Worm (Caenorhabditis elegans) whole organism, midembryonic: ENCODE results near the gene erd-2.1.

Experiments used
- T22C8.4 ChIP-seq: fragments of 200-800 bp; sonication (Bioruptor generic); IDR thresholded peaks from 2 replicates; pipeline ENCODE4 v1.3.6; 2022; ENCODE audit warnings: missing genetic modification characterization, missing compliant biosample characterization
- cog-1 ChIP-seq: sonication (generic microtip); optimal IDR thresholded peaks from 2 replicates; lab custom pipeline; 2016; ENCODE audit warnings: missing genetic modification characterization, missing compliant biosample characterization
- flt-1 ChIP-seq: fragments of 200-800 bp; sonication (Bioruptor generic); IDR thresholded peaks from 2 replicates; pipeline ENCODE4 v1.3.6; 2022; ENCODE audit warnings: missing genetic modification characterization, missing compliant biosample characterization
- klf-2 ChIP-seq: fragments of 200-800 bp; sonication (Bioruptor generic); conservative IDR thresholded peaks from 2 replicates; pipeline ENCODE4 v1.3.6; 2022; ENCODE audit warnings: missing genetic modification reagents, missing genetic modification characterization, missing compliant biosample characterization
- med-1 ChIP-seq: sonication (generic microtip); optimal IDR thresholded peaks from 2 replicates; lab custom pipeline; 2017; ENCODE audit warnings: missing genetic modification characterization, mild to moderate bottlenecking, missing compliant biosample characterization, antibody characterized with exemption, missing genetic modification reagents; ENCODE audit not compliant: insufficient read depth
- ref-1 ChIP-seq: fragments of 200-800 bp; sonication (Bioruptor generic); conservative IDR thresholded peaks from 2 replicates; pipeline ENCODE4 v1.3.6; 2022; ENCODE audit warnings: missing genetic modification reagents, missing genetic modification characterization, missing compliant biosample characterization
- tab-1 ChIP-seq: fragments of 200-800 bp; sonication (Bioruptor generic); IDR thresholded peaks from 2 replicates; pipeline ENCODE4 v1.3.6; 2022; ENCODE audit warnings: missing genetic modification characterization, missing compliant biosample characterization
- ztf-23 ChIP-seq: fragments of 200-800 bp; sonication (Bioruptor generic); IDR thresholded peaks from 2 replicates; pipeline ENCODE4 v1.3.6; 2022; ENCODE audit warnings: missing genetic modification reagents, missing genetic modification characterization, missing compliant biosample characterization
- ztf-29 ChIP-seq: fragments of 200-800 bp; sonication (Bioruptor generic); IDR thresholded peaks from 2 replicates; pipeline ENCODE4 v1.3.6; 2022; ENCODE audit warnings: missing genetic modification reagents, missing genetic modification characterization, missing compliant biosample characterization

The erd-2.1 gene

DNA sequence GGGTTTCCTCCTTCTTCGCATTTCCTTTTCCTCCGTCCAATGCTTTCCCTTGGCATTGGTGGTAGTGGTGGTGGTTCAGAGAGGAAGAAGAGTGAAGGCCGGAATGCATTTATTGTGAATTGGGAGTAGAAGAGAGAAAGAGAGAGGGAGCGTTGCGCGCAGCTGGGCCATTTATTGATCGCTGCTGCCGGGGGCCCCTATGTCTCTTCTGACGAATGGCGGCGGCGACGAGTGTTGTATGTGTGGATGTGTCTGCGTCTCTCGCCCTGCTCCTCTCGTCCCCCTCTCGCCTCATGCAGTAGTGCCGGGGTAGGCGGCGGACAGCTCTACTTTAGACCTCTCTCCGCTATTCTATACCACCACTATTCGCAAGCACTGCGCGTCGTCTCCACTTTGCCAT is 12.0 kb downstream of the erd-2.1 start, which contains the start of gene unc-115:
Gene unc-115 (plus strand): TSS at position 301 of the 400 bp plus-strand sequence.
- peak; percentile 63; the same call in 1 of the 2 replicates for TF ChIP-seq ztf-23 (GFP tag; lab: Robert Waterston, UW)
- 0 out of 2 replicates have a peak, but pooled peaks have one; percentile 39 for TF ChIP-seq klf-2 (GFP tag; lab: Robert Waterston, UW)
- peak; percentile 75 for TF ChIP-seq cog-1 (tag; lab: Kevin White, UChicago)
- peak; percentile 88 for TF ChIP-seq flt-1
- TF ChIP-seq T22C8.4 (GFP tag; lab: Robert Waterston, UW) = peak; percentile 97
- no peak for TF ChIP-seq med-1
- TF ChIP-seq tab-1 (GFP tag; lab: Robert Waterston, UW) = no peak
- TF ChIP-seq ztf-29 (GFP tag; lab: Robert Waterston, UW) = 0 out of 2 replicates have a peak, but pooled peaks have one; percentile 4
- no peak for TF ChIP-seq ref-1 (GFP tag; lab: Robert Waterston, UW)

DNA sequence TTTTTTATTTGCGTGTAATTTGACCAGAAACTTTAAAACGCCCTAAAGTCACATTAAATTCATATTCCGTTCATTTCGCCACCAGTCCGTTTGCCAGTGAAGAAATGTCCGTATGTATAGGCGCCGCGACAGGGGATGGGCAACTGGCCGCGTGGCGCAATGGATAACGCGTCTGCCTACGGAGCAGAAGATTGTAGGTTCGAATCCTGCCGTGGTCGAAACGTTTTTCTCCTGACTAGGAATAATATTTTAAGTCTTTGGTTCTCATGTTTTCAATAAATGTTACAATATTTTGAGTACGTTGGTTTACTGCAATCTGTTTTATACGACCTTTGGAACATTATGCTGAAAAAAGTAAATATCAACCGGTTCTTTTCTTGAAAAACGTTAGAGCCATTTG is 13.6 kb downstream of the erd-2.1 start:
- no peak; the same call in 1 of the 2 replicates for TF ChIP-seq tab-1 (GFP tag; lab: Robert Waterston, UW)
- no peak for TF ChIP-seq med-1
- TF ChIP-seq T22C8.4 (GFP tag; lab: Robert Waterston, UW) = peak; percentile 13; the same call in 1 of the 2 replicates
- TF ChIP-seq ztf-29 (GFP tag; lab: Robert Waterston, UW) = peak; percentile 51; the same call in 1 of the 2 replicates
- peak; percentile 60; the same call in 1 of the 2 replicates for TF ChIP-seq flt-1
- TF ChIP-seq cog-1 (tag; lab: Kevin White, UChicago) = no peak
- TF ChIP-seq klf-2 (GFP tag; lab: Robert Waterston, UW) = peak; percentile 76
- peak; percentile 78 for TF ChIP-seq ztf-23 (GFP tag; lab: Robert Waterston, UW)

DNA sequence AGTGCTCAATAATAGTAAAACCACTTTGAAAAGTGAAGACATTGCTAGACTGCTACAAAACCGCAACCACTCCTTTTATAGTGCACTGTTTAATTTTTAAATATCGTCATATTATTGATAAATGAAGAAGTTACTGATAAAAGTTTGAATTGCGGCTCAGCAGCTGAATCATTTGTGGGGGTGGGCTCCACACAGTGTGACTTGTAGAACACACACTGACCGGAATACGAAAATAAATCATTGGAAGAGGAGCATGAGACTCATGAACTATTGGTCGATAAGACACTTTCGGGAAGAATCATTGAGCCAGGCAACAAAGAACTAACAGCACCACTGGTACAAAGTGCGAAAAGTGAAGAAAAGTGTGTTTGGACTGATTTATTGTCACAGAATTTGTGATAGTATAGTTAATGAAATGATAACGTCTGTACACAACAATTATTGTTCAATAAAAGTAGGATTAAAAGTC is 16.6 kb downstream of the erd-2.1 start, which contains the start of gene oac-14:
Gene oac-14 (minus strand): TSS at position 51 of the 469 bp plus-strand sequence.
- TF ChIP-seq tab-1 (GFP tag; lab: Robert Waterston, UW) (no peak), klf-2 (GFP tag; lab: Robert Waterston, UW) (no peak), cog-1 (tag; lab: Kevin White, UChicago) (no peak), T22C8.4 (GFP tag; lab: Robert Waterston, UW) (no peak), ref-1 (GFP tag; lab: Robert Waterston, UW) (no peak), flt-1 (no peak), ztf-29 (GFP tag; lab: Robert Waterston, UW) (no peak), ztf-23 (GFP tag; lab: Robert Waterston, UW) (no peak), med-1 (no peak)

DNA sequence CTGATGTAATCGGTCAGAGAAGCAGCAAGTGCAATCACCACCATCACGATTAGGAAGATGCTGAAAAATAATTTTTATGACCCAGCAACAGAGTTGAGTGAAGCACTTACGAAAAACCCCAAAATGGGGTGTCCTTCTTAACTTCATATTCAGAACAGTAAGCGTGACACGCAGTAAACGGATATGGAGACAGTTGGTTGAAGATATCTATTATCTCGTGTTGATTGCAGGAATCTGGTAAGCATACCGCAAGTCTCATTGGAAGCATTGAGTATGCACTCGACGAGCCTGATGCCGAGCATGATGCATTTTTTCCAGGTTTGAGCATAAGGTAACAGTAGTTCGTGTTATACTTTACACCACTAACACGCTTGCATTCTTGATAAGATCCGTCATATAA is 17.4 kb downstream of the erd-2.1 start:
- TF ChIP-seq T22C8.4 (GFP tag; lab: Robert Waterston, UW) (no peak), ref-1 (GFP tag; lab: Robert Waterston, UW) (no peak), med-1 (no peak), ztf-23 (GFP tag; lab: Robert Waterston, UW) (no peak), klf-2 (GFP tag; lab: Robert Waterston, UW) (no peak), ztf-29 (GFP tag; lab: Robert Waterston, UW) (no peak), cog-1 (tag; lab: Kevin White, UChicago) (no peak), flt-1 (no peak), tab-1 (GFP tag; lab: Robert Waterston, UW) (no peak)

DNA sequence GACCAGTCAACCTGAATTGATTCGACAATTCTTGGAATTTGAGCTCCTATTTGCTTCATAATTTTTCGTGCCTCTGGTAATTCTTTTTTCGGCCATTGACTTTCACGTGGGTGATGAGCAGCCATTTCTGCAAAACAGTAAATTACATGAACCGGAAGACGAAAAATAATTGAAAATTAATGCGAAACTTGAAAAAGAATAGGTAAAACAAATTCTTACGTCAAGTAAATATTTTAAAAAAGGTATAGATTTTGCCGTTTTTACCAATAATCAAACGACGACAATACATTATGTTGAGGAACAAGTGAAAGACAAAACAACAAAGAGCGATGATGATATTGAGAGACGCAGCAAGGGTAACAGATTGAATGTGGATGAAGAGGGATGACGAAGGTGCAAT is 20.1 kb downstream of the erd-2.1 start, which contains the start of gene moc-1:
Gene moc-1 (minus strand): TSS at position 127 of the 400 bp plus-strand sequence.
- TF ChIP-seq ref-1 (GFP tag; lab: Robert Waterston, UW) = no peak

DNA sequence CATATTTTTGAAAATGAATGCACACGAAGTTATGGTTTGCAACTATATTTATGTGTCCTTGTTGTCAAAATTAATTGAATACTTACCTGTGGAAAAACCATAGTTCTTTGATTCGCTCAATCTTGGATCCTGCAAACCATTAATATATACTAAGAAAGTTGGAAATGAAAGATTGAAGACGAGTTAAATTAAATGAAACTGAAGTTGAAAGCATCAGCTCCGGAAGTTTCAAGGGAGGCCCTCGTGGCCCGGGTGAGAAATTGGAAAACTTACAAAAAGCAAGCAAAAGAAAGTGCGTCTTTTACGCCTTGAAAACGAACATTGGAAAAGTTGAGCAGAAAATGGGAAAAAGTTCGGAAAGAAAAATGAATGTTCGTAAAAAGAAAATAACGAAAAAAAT is 25.5 kb downstream of the erd-2.1 start, which contains the start of gene unc-58:
Gene unc-58 (minus strand): TSS at position 101 of the 400 bp plus-strand sequence.
- TF ChIP-seq flt-1 (no peak), ztf-29 (GFP tag; lab: Robert Waterston, UW) (no peak)

DNA sequence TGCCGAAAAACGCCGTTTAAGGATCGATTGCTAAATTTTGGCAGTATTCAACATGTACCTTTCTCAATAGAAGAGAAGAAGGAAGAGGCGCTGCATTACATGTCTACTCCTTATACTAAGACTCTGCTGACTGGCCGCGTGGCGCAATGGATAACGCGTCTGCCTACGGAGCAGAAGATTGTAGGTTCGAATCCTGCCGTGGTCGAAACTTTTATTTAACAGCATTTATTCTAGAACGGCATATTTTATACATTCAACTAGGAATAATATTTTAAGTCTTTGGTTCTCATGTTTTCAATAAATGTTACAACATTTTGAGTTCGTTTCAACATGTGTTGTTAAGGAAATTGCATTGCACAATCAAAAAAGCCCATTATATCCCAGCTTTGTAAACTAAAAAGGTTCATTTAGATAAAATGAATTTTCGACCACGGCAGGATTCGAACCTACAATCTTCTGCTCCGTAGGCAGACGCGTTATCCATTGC is 26.0 kb downstream of the erd-2.1 start:
- TF ChIP-seq T22C8.4 (GFP tag; lab: Robert Waterston, UW) = peak; percentile 91
- TF ChIP-seq flt-1 = peak; percentile 93
- peak; percentile 89 for TF ChIP-seq ztf-23 (GFP tag; lab: Robert Waterston, UW)
- TF ChIP-seq klf-2 (GFP tag; lab: Robert Waterston, UW) = peak; percentile 93
- peak; percentile 68 for TF ChIP-seq cog-1 (tag; lab: Kevin White, UChicago)
- peak; percentile 94 for TF ChIP-seq tab-1 (GFP tag; lab: Robert Waterston, UW)
- peak; percentile 41; the same call in 1 of the 2 replicates for TF ChIP-seq ztf-29 (GFP tag; lab: Robert Waterston, UW)
- peak; percentile 83 for TF ChIP-seq ref-1 (GFP tag; lab: Robert Waterston, UW)
- TF ChIP-seq med-1 = peak; percentile 32

DNA sequence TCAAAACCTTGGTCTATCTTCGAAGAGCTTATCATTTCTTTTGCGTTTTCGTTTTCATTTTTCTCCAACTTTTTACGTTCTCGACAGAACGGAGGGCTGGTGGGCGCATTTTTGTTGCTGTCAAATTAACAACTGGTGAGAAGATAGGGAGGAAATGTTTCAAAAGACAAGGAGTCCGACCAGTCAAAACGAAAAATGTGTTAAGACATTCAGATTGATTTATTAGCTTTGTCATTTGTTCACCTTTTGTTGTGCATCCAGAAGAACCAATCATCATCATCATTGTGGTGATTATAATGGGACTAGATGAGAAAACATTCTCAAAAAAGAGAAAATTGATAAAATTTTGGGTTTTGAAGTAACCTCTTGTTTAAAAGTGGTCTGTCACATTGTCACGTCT is 28.5 kb downstream of the erd-2.1 start:
- TF ChIP-seq ref-1 (GFP tag; lab: Robert Waterston, UW) = no peak
- TF ChIP-seq cog-1 (tag; lab: Kevin White, UChicago) = no peak
- no peak for TF ChIP-seq ztf-29 (GFP tag; lab: Robert Waterston, UW)
- TF ChIP-seq flt-1 = no peak
- TF ChIP-seq ztf-23 (GFP tag; lab: Robert Waterston, UW) = no peak
- TF ChIP-seq tab-1 (GFP tag; lab: Robert Waterston, UW) = no peak
- TF ChIP-seq klf-2 (GFP tag; lab: Robert Waterston, UW) = no peak
- no peak for TF ChIP-seq T22C8.4 (GFP tag; lab: Robert Waterston, UW)
- TF ChIP-seq med-1 = no peak

DNA sequence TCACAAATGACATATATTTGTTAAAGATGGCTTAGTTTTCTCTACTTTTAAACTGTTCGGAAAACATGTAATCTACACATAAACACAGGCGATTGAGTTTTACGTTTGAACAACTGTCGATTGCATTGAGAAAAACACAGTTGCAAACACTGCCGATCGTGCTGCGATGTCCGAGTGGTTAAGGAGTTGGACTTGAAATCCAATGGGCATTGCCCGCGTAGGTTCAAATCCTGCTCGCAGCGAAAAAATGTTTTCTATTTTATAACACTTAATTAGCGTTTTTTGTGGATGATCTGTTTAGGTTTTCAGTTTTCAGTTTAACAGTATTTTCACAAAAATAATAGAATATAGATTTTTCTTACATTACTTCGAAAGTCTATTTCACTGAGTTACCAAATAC is 34.3 kb downstream of the erd-2.1 start:
- TF ChIP-seq med-1 (no peak), ztf-23 (GFP tag; lab: Robert Waterston, UW) (no peak), tab-1 (GFP tag; lab: Robert Waterston, UW) (no peak), cog-1 (tag; lab: Kevin White, UChicago) (no peak), flt-1 (no peak), ref-1 (GFP tag; lab: Robert Waterston, UW) (no peak), klf-2 (GFP tag; lab: Robert Waterston, UW) (no peak), T22C8.4 (GFP tag; lab: Robert Waterston, UW) (no peak), ztf-29 (GFP tag; lab: Robert Waterston, UW) (no peak)
